Fruit fly (Drosophila melanogaster) whole organism, prepupa: ENCODE results near the gene CSN6.

Experiments
- Blimp-1 ChIP-seq: fragments of 200-800 bp; sonication (Bioruptor generic); optimal IDR thresholded peaks from 3 replicates; lab custom pipeline; 2017; ENCODE audit warnings: missing biosample characterization, missing genetic modification characterization, mild to moderate bottlenecking, moderate library complexity, missing genetic modification reagents
- CG3032 ChIP-seq: fragments of 200-800 bp; optimal IDR thresholded peaks from 2 replicates; lab custom pipeline; 2019; ENCODE audit warnings: missing biosample characterization, mild to moderate bottlenecking, missing genetic modification characterization, moderate library complexity
- CG34406 ChIP-seq: fragments of 200-800 bp; sonication (Bioruptor generic); optimal IDR thresholded peaks from 3 replicates; lab custom pipeline; 2016; ENCODE audit warnings: missing biosample characterization, missing genetic modification characterization
- CG3919 ChIP-seq: fragments of 200-800 bp; sonication (Bioruptor generic); optimal IDR thresholded peaks from 3 replicates; lab custom pipeline; 2016; ENCODE audit warnings: missing biosample characterization, missing genetic modification characterization
- CG4318 ChIP-seq: fragments of 200-800 bp; sonication (Bioruptor generic); optimal IDR thresholded peaks from 3 replicates; lab custom pipeline; 2017; ENCODE audit warnings: missing biosample characterization, mild to moderate bottlenecking, missing genetic modification characterization
- CG6163 ChIP-seq: fragments of 200-800 bp; sonication (Bioruptor generic); IDR thresholded peaks from 3 replicates; pipeline ENCODE4 v1.3.6; 2022; ENCODE audit warnings: missing biosample characterization, missing genetic modification characterization
- CG6854 ChIP-seq: fragments of 200-800 bp; sonication (Bioruptor generic); optimal IDR thresholded peaks from 2 replicates; lab custom pipeline; 2017; ENCODE audit warnings: missing biosample characterization, mild to moderate bottlenecking, missing genetic modification characterization
- CG8119 ChIP-seq: fragments of 200-800 bp; sonication (Bioruptor generic); IDR thresholded peaks from 3 replicates; pipeline ENCODE4 v1.3.6; 2022; ENCODE audit warnings: missing biosample characterization, missing genetic modification characterization
- Eip75B ChIP-seq: fragments of 200-800 bp; sonication (Bioruptor generic); optimal IDR thresholded peaks from 3 replicates; lab custom pipeline; 2016; ENCODE audit warnings: missing biosample characterization, missing genetic modification characterization
- Eip78C ChIP-seq: fragments of 200-800 bp; sonication (Bioruptor generic); peaks from one replicate; lab custom pipeline; 2016; ENCODE audit warnings: missing biosample characterization, missing genetic modification characterization
- Gug ChIP-seq: fragments of 200-800 bp; sonication (Bioruptor generic); IDR thresholded peaks from 2 replicates; pipeline ENCODE4 v1.3.6; 2022; ENCODE audit warnings: missing biosample characterization, missing genetic modification characterization
- Hr38 ChIP-seq: sonication (Bioruptor generic); optimal IDR thresholded peaks from 2 replicates; lab custom pipeline; 2016; ENCODE audit warnings: missing biosample characterization, missing genetic modification characterization
- OdsH ChIP-seq: fragments of 200-800 bp; sonication (Bioruptor generic); optimal IDR thresholded peaks from 3 replicates; lab custom pipeline; 2016; ENCODE audit warnings: missing biosample characterization, missing genetic modification characterization
- Smox ChIP-seq: fragments of 200-800 bp; sonication (Bioruptor generic); optimal IDR thresholded peaks from 3 replicates; lab custom pipeline; 2016; ENCODE audit warnings: missing biosample characterization, missing genetic modification characterization
- Sox102F ChIP-seq: fragments of 200-800 bp; sonication (Bioruptor generic); optimal IDR thresholded peaks from 2 replicates; lab custom pipeline; 2016; ENCODE audit warnings: missing biosample characterization, mild to moderate bottlenecking, missing genetic modification characterization
- Sox14 ChIP-seq: fragments of 200-800 bp; sonication (Bioruptor generic); optimal IDR thresholded peaks from 3 replicates; lab custom pipeline; 2016; ENCODE audit warnings: missing biosample characterization, missing genetic modification characterization
- Sox15 ChIP-seq: fragments of 200-800 bp; sonication (Bioruptor generic); optimal IDR thresholded peaks from 3 replicates; lab custom pipeline; 2016; ENCODE audit warnings: missing biosample characterization, missing genetic modification characterization
- achi ChIP-seq: fragments of 200-800 bp; sonication (Bioruptor generic); optimal IDR thresholded peaks from 3 replicates; lab custom pipeline; 2016; ENCODE audit warnings: missing biosample characterization, missing genetic modification characterization
- dsx ChIP-seq: fragments of 200-800 bp; optimal IDR thresholded peaks from 3 replicates; lab custom pipeline; 2019; ENCODE audit warnings: missing biosample characterization, mild to moderate bottlenecking, missing genetic modification characterization, moderate library complexity; ENCODE audit not compliant: poor library complexity, severe bottlenecking
- eg ChIP-seq: fragments of 200-800 bp; sonication (Bioruptor generic); IDR thresholded peaks from 3 replicates; pipeline ENCODE4 v1.3.6; 2022; ENCODE audit warnings: missing biosample characterization, missing genetic modification characterization
- fkh ChIP-seq: fragments of 200-800 bp; sonication (Bioruptor generic); optimal IDR thresholded peaks from 3 replicates; lab custom pipeline; 2017; ENCODE audit warnings: missing biosample characterization, mild to moderate bottlenecking, missing genetic modification characterization, moderate library complexity
- lz ChIP-seq: fragments of 200-800 bp; sonication (Bioruptor generic); optimal IDR thresholded peaks from 3 replicates; lab custom pipeline; 2016; ENCODE audit warnings: missing biosample characterization, missing genetic modification characterization
- net ChIP-seq: fragments of 200-800 bp; sonication (Bioruptor generic); optimal IDR thresholded peaks from 3 replicates; lab custom pipeline; 2016; ENCODE audit warnings: missing biosample characterization, missing genetic modification characterization
- salr ChIP-seq, 2 experiments: fragments of 200-800 bp; sonication (Bioruptor generic); optimal IDR thresholded peaks; 3 replicates each; lab custom pipeline; 2016 to 2018; ENCODE audit warnings: missing biosample characterization in 2 of 2, missing genetic modification characterization in 2 of 2, mild to moderate bottlenecking in 1 of 2
- spab ChIP-seq: fragments of 200-800 bp; sonication (Bioruptor generic); optimal IDR thresholded peaks from 2 replicates; lab custom pipeline; 2017; ENCODE audit warnings: missing biosample characterization, mild to moderate bottlenecking, missing genetic modification characterization, missing genetic modification reagents
- ss ChIP-seq, 2 experiments: fragments of 200-800 bp; sonication (Bioruptor generic); optimal IDR thresholded peaks; 2 replicates in 1 of 2; 3 replicates in 1 of 2; lab custom pipeline; 2017 to 2018; ENCODE audit warnings: mild to moderate bottlenecking in 2 of 2, missing biosample characterization in 2 of 2, missing genetic modification characterization in 2 of 2, moderate library complexity in 1 of 2
- svp ChIP-seq: fragments of 200-800 bp; sonication (Bioruptor generic); peaks from one replicate; lab custom pipeline; 2016; ENCODE audit warnings: missing biosample characterization, missing genetic modification characterization
- topi ChIP-seq: fragments of 200-800 bp; sonication (Bioruptor generic); optimal IDR thresholded peaks from 3 replicates; lab custom pipeline; 2016; ENCODE audit warnings: missing biosample characterization, missing genetic modification characterization
- vri ChIP-seq: fragments of 200-800 bp; sonication (Bioruptor generic); optimal IDR thresholded peaks from 3 replicates; lab custom pipeline; 2016; ENCODE audit warnings: missing biosample characterization, mild to moderate bottlenecking, missing genetic modification characterization

The CSN6 gene

DNA sequence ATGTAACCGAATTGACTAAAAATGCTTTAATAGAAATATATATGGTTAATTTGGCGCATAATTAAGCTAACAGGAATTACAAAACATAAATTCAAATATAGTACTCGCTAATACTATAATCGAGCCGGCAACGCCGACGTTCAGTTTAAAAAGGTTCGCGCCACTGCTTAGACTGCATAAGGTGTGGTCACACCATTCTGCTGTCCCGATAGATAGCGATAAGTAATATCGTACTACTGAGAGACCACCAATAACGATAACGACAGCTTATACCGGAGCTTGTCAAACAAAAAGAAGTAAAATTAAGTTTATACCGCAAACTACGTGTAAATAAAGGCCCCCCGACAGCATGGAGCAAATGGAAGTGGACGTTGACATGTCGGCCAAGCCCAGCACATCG lies at the start of gene CSN6:
Gene CSN6 (plus strand): TSS at position 228 of the 400 bp plus-strand sequence.
- TF ChIP-seq Blimp-1 (GFP tag; lab: Kevin White, UChicago) (no peak), svp (GFP tag; lab: Kevin White, UChicago) (no peak), OdsH (GFP tag; lab: Kevin White, UChicago) (no peak), Sox14 (peak; percentile 36), CG4318 (GFP tag; lab: Kevin White, UChicago) (no peak), CG3919 (no peak), eg (GFP tag; lab: Robert Waterston, UW) (no peak), salr (GFP tag; optimal IDR thresholded peaks at IDR 0.05; lab: Kevin White, UChicago) (no peak), Eip78C (GFP tag; lab: Kevin White, UChicago) (peak; percentile 15), spab (GFP tag; lab: Kevin White, UChicago) (no peak), CG6854 (GFP tag; lab: Kevin White, UChicago) (no peak), dsx (GFP tag; lab: Kevin White, UChicago) (peak; percentile 67), Eip75B (GFP tag; lab: Kevin White, UChicago) (no peak), Hr38 (GFP tag; lab: Kevin White, UChicago) (no peak), CG8119 (GFP tag; lab: Robert Waterston, UW) (no peak), CG3032 (peak; percentile 19)
- TF ChIP-seq, all 60 proteins: peak for 4

dm6 chr3R:22531801-22532200 lies 48.8 kb upstream of the CSN6 start, which contains the start of gene CG33093:
Gene CG33093 (minus strand): TSS chr3R:22531922.
- TF ChIP-seq Eip78C (GFP tag; lab: Kevin White, UChicago) (peak; percentile 47), svp (GFP tag; lab: Kevin White, UChicago) (peak; percentile 45), Sox14 (peak; percentile 59), CG6163 (GFP tag; lab: Robert Waterston, UW) (no peak)

DNA sequence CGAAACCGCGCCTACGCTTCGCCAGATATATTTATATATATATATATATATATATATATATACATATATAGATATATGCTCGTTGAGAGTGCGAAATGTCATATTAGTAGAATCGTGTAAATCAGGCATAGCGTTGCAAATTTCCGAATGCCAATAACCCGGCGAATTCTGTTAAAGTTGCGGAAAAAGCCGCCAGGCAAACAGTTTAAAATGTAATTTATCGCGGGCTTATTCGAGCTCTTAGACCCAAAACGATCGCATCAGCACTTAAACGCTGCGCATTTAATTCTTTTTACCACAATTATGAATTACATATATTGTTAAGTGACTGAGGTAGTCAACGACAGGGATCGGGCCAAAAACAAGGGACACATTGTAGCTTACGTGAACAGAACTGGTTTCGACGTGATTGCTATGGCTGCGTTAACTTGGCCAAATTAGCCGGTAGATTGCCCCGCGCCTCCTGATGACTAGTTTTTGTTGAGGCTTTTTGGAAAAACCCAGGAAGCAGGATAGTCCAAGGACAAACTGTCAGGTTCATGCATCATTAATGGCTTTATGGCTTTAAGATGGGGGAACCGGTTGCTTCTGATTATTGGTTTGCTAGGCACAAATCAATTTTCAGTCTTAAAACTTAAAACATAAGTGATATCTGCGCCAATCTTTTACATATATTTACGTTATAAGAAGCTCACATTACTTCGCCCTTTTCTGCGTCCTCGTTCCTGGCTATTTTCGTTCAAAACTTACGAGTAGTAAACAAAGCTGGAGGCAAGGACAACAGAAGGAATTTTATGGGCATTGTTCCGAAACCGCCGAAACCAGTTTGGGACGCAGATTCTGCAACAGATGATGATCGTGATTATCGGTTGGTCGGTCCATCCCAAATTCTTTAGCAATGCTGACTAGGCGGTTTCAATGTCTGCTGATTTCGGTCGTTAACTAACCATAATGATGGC lies 46.3 kb upstream of the CSN6 start:
- TF ChIP-seq Sox102F (GFP tag; lab: Kevin White, UChicago) (peak; percentile 5), ss (GFP tag; optimal IDR thresholded peaks at IDR 0.05; lab: Kevin White, UChicago) (no peak), vri (GFP tag; lab: Kevin White, UChicago) (no peak), lz (GFP tag; lab: Kevin White, UChicago) (no peak), achi (GFP tag; lab: Kevin White, UChicago) (no peak), net (GFP tag; lab: Kevin White, UChicago) (no peak), dsx (GFP tag; lab: Kevin White, UChicago) (peak; percentile 73), Gug (GFP tag; lab: Robert Waterston, UW) (no peak), Sox14 (no peak), fkh (GFP tag; lab: Kevin White, UChicago) (no peak), CG34406 (GFP tag; lab: Kevin White, UChicago) (no peak), Hr38 (GFP tag; lab: Kevin White, UChicago) (no peak), Eip78C (GFP tag; lab: Kevin White, UChicago) (peak; percentile 53), Smox (no peak), topi (GFP tag; lab: Kevin White, UChicago) (no peak)

DNA sequence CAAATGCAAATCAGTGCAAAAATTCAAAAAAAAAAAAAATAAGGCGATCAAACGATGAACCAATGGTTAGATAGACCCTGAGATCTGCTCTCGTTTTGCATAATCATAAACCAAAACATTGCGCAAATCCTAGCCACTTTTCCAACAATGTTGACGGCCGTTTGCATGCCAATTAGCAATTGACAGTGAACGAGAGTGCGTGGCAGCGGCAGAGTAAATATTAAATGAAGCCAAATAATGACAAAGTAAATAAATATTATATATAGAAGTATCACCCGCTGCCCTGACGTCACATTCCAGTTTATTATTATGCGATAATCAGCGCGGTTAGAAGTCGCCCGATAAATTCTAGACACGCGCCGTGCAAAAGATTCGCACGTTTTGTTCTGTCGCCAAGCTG lies 44.6 kb upstream of the CSN6 start:
- TF ChIP-seq Sox15, result no peak
- TF ChIP-seq fkh (GFP tag; lab: Kevin White, UChicago), result peak; percentile 64
